Worm (Caenorhabditis elegans) whole organism, L4/young adult: ENCODE results near the gene D2089.8.

ENCODE experiments used
- W03F9.2 ChIP-seq: fragments of 150-350 bp; optimal IDR thresholded peaks from 2 replicates; lab custom pipeline; 2014; ENCODE audit warnings: missing biosample characterization, missing genetic modification characterization
- dao-5 ChIP-seq: sonication (generic microtip); optimal IDR thresholded peaks from 2 replicates; lab custom pipeline; 2016; ENCODE audit warnings: missing genotype, missing genetic modification characterization, moderate library complexity, missing compliant biosample characterization
- him-1 ChIP-seq: sonication (generic microtip); optimal IDR thresholded peaks from 2 replicates; lab custom pipeline; 2016; ENCODE audit warnings: missing genotype, missing genetic modification reagents, missing genetic modification characterization, missing compliant biosample characterization

Gene D2089.8

ce11 chrII:10680130-10680529 is 17.5 kb upstream of the D2089.8 start:
- TF ChIP-seq W03F9.2 (tag; lab: Kevin White, UChicago) (no peak), him-1 (tag; lab: Kevin White, UChicago) (no peak), dao-5 (tag; lab: Kevin White, UChicago) (no peak)

ce11 chrII:10675302-10675701 is 12.7 kb upstream of the D2089.8 start, which contains the start of gene ptb-1:
Gene ptb-1 (plus strand): TSS chrII:10675602.
- TF ChIP-seq him-1 (tag; lab: Kevin White, UChicago) (no peak), W03F9.2 (tag; lab: Kevin White, UChicago) (no peak), dao-5 (tag; lab: Kevin White, UChicago) (no peak)

- TF ChIP-seq dao-5 (tag; lab: Kevin White, UChicago) (no peak), him-1 (tag; lab: Kevin White, UChicago) (no peak), W03F9.2 (tag; lab: Kevin White, UChicago) (no peak)
Observed at ce11 chrII:10665031-10665430, 2.5 kb upstream of the D2089.8 start, which contains the start of gene D2089.3. Gene D2089.3 (minus strand): TSS chrII:10665131.

ce11 chrII:10662279-10662678 is 302 bp downstream of the D2089.8 start:
- TF ChIP-seq W03F9.2 (tag; lab: Kevin White, UChicago), result no peak
- TF ChIP-seq him-1 (tag; lab: Kevin White, UChicago), result no peak
- TF ChIP-seq dao-5 (tag; lab: Kevin White, UChicago), result no peak

ce11 chrII:10661448-10662064 is 1.0 kb downstream of the D2089.8 start:
- no peak for TF ChIP-seq him-1 (tag; lab: Kevin White, UChicago)
- TF ChIP-seq dao-5 (tag; lab: Kevin White, UChicago), result no peak
- no peak for TF ChIP-seq W03F9.2 (tag; lab: Kevin White, UChicago)

- TF ChIP-seq dao-5 (tag; lab: Kevin White, UChicago) (no peak), him-1 (tag; lab: Kevin White, UChicago) (no peak)
Observed at ce11 chrII:10660892-10661291, 1.7 kb downstream of the D2089.8 start, which contains the start of gene marc-2. Gene marc-2 (minus strand): TSS chrII:10660992.

- TF ChIP-seq W03F9.2 (tag; lab: Kevin White, UChicago) (no peak), dao-5 (tag; lab: Kevin White, UChicago) (no peak), him-1 (tag; lab: Kevin White, UChicago) (no peak)
Observed at ce11 chrII:10659585-10659984, 3.0 kb downstream of the D2089.8 start.

- peak; percentile 90 for TF ChIP-seq W03F9.2 (tag; lab: Kevin White, UChicago)
- no peak for TF ChIP-seq him-1 (tag; lab: Kevin White, UChicago)
- no peak for TF ChIP-seq dao-5 (tag; lab: Kevin White, UChicago)
Observed at ce11 chrII:10658576-10659256, 3.9 kb downstream of the D2089.8 start, which contains the start of the genes snu-13 and rsp-7. Gene snu-13 (minus strand): TSS chrII:10658626. Gene rsp-7 (plus strand): TSS chrII:10659206.

ce11 chrII:10657632-10658108 is 4.9 kb downstream of the D2089.8 start, which contains the start of gene lact-3:
Gene lact-3 (minus strand): TSS chrII:10657682.
- TF ChIP-seq W03F9.2 (tag; lab: Kevin White, UChicago) (no peak), him-1 (tag; lab: Kevin White, UChicago) (no peak), dao-5 (tag; lab: Kevin White, UChicago) (no peak)

ce11 chrII:10656395-10656794 is 6.2 kb downstream of the D2089.8 start:
- TF ChIP-seq W03F9.2 (tag; lab: Kevin White, UChicago), result no peak
- TF ChIP-seq him-1 (tag; lab: Kevin White, UChicago), result no peak
- TF ChIP-seq dao-5 (tag; lab: Kevin White, UChicago), result no peak

- no peak for TF ChIP-seq him-1 (tag; lab: Kevin White, UChicago)
- TF ChIP-seq dao-5 (tag; lab: Kevin White, UChicago), result no peak
- TF ChIP-seq W03F9.2 (tag; lab: Kevin White, UChicago), result no peak
Observed at ce11 chrII:10654435-10654834, 8.1 kb downstream of the D2089.8 start.

ce11 chrII:10653559-10653958 is 9.0 kb downstream of the D2089.8 start:
- TF ChIP-seq dao-5 (tag; lab: Kevin White, UChicago) (no peak), W03F9.2 (tag; lab: Kevin White, UChicago) (no peak), him-1 (tag; lab: Kevin White, UChicago) (no peak)

- no peak for TF ChIP-seq dao-5 (tag; lab: Kevin White, UChicago)
- no peak for TF ChIP-seq him-1 (tag; lab: Kevin White, UChicago)
- TF ChIP-seq W03F9.2 (tag; lab: Kevin White, UChicago), result no peak
Observed at ce11 chrII:10652112-10652511, 10.5 kb downstream of the D2089.8 start, which contains the start of gene nphp-1. Gene nphp-1 (minus strand): TSS chrII:10652256.
